Fruit fly (Drosophila melanogaster) whole organism, embryonic: Measurements from ENCODE around the gene Pex11c.

Experiments used
- Atf-2 ChIP-seq: fragments of 200-800 bp; sonication (Bioruptor generic); optimal IDR thresholded peaks from 2 replicates; lab custom pipeline; 2016; ENCODE audit warnings: missing biosample characterization, missing genetic modification characterization
- Bdp1 ChIP-seq: fragments of 200-800 bp; sonication (Bioruptor generic); optimal IDR thresholded peaks from 3 replicates; lab custom pipeline; 2016; ENCODE audit warnings: missing biosample characterization, missing genetic modification characterization
- CG10209 ChIP-seq: fragments of 200-800 bp; sonication (Bioruptor generic); optimal IDR thresholded peaks from 3 replicates; lab custom pipeline; 2017; ENCODE audit warnings: missing biosample characterization, mild to moderate bottlenecking, missing genetic modification characterization, missing genetic modification reagents
- CG10321 ChIP-seq: fragments of 200-800 bp; sonication (Bioruptor generic); IDR thresholded peaks from 2 replicates; pipeline ENCODE4 v1.3.6; 2022; ENCODE audit warnings: missing biosample characterization, missing genetic modification characterization
- CG11398 ChIP-seq: fragments of 200-800 bp; sonication (Bioruptor generic); optimal IDR thresholded peaks from 2 replicates; lab custom pipeline; 2016; ENCODE audit warnings: missing biosample characterization, missing genetic modification characterization
- CG12769 ChIP-seq: fragments of 200-800 bp; sonication (Bioruptor generic); optimal IDR thresholded peaks from 2 replicates; lab custom pipeline; 2019; ENCODE audit warnings: missing biosample characterization, mild to moderate bottlenecking, missing genetic modification characterization, moderate library complexity
- CG15269 ChIP-seq: fragments of 200-800 bp; sonication (Bioruptor generic); optimal IDR thresholded peaks from 2 replicates; lab custom pipeline; 2018; ENCODE audit warnings: missing biosample characterization, mild to moderate bottlenecking, missing genetic modification characterization, moderate library complexity
- CG1602 ChIP-seq: fragments of 200-800 bp; sonication (Bioruptor generic); optimal IDR thresholded peaks from 3 replicates; lab custom pipeline; 2016; ENCODE audit warnings: missing biosample characterization, missing genetic modification characterization
- CG17385 ChIP-seq: fragments of 200-800 bp; sonication (Bioruptor generic); optimal IDR thresholded peaks from 3 replicates; lab custom pipeline; 2018; ENCODE audit warnings: missing biosample characterization, mild to moderate bottlenecking, missing genetic modification characterization
- CG1792 ChIP-seq: fragments of 200-800 bp; sonication (Bioruptor generic); optimal IDR thresholded peaks from 2 replicates; lab custom pipeline; 2016; ENCODE audit warnings: missing biosample characterization, missing genetic modification characterization
- CG18011 ChIP-seq: fragments of 200-800 bp; sonication (Bioruptor generic); optimal IDR thresholded peaks from 2 replicates; lab custom pipeline; 2017; ENCODE audit warnings: missing biosample characterization, missing genetic modification characterization, mild to moderate bottlenecking, moderate library complexity, missing genotype
- CG2120 ChIP-seq: fragments of 200-800 bp; sonication (Bioruptor generic); optimal IDR thresholded peaks from 3 replicates; lab custom pipeline; 2016; ENCODE audit warnings: missing biosample characterization, missing genetic modification characterization
- CG2875 ChIP-seq: fragments of 200-800 bp; sonication (Bioruptor generic); optimal IDR thresholded peaks from 2 replicates; lab custom pipeline; 2017; ENCODE audit warnings: missing biosample characterization, mild to moderate bottlenecking, missing genetic modification characterization, missing genetic modification reagents
- CG2889 ChIP-seq: fragments of 200-800 bp; sonication (Bioruptor generic); IDR thresholded peaks from 3 replicates; pipeline ENCODE4 v1.3.6; 2022; ENCODE audit warnings: missing biosample characterization, missing genetic modification characterization
- CG30403 ChIP-seq: fragments of 200-800 bp; sonication (Bioruptor generic); optimal IDR thresholded peaks from 3 replicates; lab custom pipeline; 2016; ENCODE audit warnings: missing biosample characterization, missing genetic modification characterization
- CG3065 ChIP-seq: fragments of 200-800 bp; sonication (Bioruptor generic); optimal IDR thresholded peaks from 2 replicates; lab custom pipeline; 2016; ENCODE audit warnings: missing biosample characterization, missing genetic modification characterization
- CG33213 ChIP-seq: fragments of 200-800 bp; sonication (Bioruptor generic); optimal IDR thresholded peaks from 3 replicates; lab custom pipeline; 2016; ENCODE audit warnings: missing biosample characterization, missing genetic modification characterization
- CG33557 ChIP-seq: fragments of 200-800 bp; sonication (Bioruptor generic); optimal IDR thresholded peaks from 2 replicates; lab custom pipeline; 2019; ENCODE audit warnings: missing biosample characterization, mild to moderate bottlenecking, missing genetic modification characterization, moderate library complexity
- CG3726 ChIP-seq: fragments of 200-800 bp; sonication (Bioruptor generic); IDR thresholded peaks from 3 replicates; pipeline ENCODE4, ENCODE4 v1.3.6; 2022; ENCODE audit warnings: missing biosample characterization, missing genetic modification characterization
- CG7357 ChIP-seq: fragments of 200-800 bp; sonication (Bioruptor generic); IDR thresholded peaks from 3 replicates; pipeline ENCODE4 v1.3.6; 2022; ENCODE audit warnings: missing biosample characterization, missing genetic modification characterization
- CG7372 ChIP-seq: fragments of 200-800 bp; sonication (Bioruptor generic); IDR thresholded peaks from 2 replicates; pipeline ENCODE4 v1.3.6; 2022; ENCODE audit warnings: missing biosample characterization, missing genetic modification characterization
- CG7745 ChIP-seq: fragments of 200-800 bp; sonication (Bioruptor generic); optimal IDR thresholded peaks from 2 replicates; lab custom pipeline; 2018; ENCODE audit warnings: missing biosample characterization, mild to moderate bottlenecking, missing genetic modification characterization, moderate library complexity
- CG8281 ChIP-seq: fragments of 200-800 bp; sonication (Bioruptor generic); optimal IDR thresholded peaks from 2 replicates; lab custom pipeline; 2018; ENCODE audit warnings: missing biosample characterization, mild to moderate bottlenecking, missing genetic modification characterization, moderate library complexity
- CG8388 ChIP-seq: fragments of 200-800 bp; sonication (Bioruptor generic); optimal IDR thresholded peaks from 2 replicates; lab custom pipeline; 2019; ENCODE audit warnings: missing biosample characterization, mild to moderate bottlenecking, missing genetic modification characterization, moderate library complexity
- CG9797 ChIP-seq: fragments of 200-800 bp; sonication (Bioruptor generic); optimal IDR thresholded peaks from 3 replicates; lab custom pipeline; 2018; ENCODE audit warnings: missing biosample characterization, mild to moderate bottlenecking, missing genetic modification characterization
- Camta ChIP-seq: fragments of 200-800 bp; sonication (Bioruptor generic); optimal IDR thresholded peaks from 2 replicates; lab custom pipeline; 2016; ENCODE audit warnings: missing biosample characterization, missing genetic modification characterization
- D19B ChIP-seq: fragments of 200-800 bp; sonication (Bioruptor generic); optimal IDR thresholded peaks from 2 replicates; lab custom pipeline; 2017; ENCODE audit warnings: missing biosample characterization, mild to moderate bottlenecking, missing genetic modification characterization
- Dp ChIP-seq: fragments of 200-800 bp; sonication (Bioruptor generic); optimal IDR thresholded peaks from 2 replicates; lab custom pipeline; 2018; ENCODE audit warnings: missing biosample characterization, mild to moderate bottlenecking, missing genetic modification characterization, moderate library complexity
- GATAe ChIP-seq: fragments of 200-800 bp; sonication (Bioruptor generic); conservative IDR thresholded peaks from 2 replicates; pipeline ENCODE4 v1.3.6; 2022; ENCODE audit warnings: missing biosample characterization, missing genetic modification characterization
- Gug ChIP-seq: fragments of 200-800 bp; sonication (Bioruptor generic); IDR thresholded peaks from 4 replicates; pipeline ENCODE4 v1.3.6; 2022; ENCODE audit warnings: missing biosample characterization, missing genetic modification characterization
- H2.0 ChIP-seq: fragments of 200-800 bp; sonication (Bioruptor generic); IDR thresholded peaks from 2 replicates; pipeline ENCODE4 v1.3.6; 2022; ENCODE audit warnings: missing biosample characterization, missing genetic modification characterization
- HLH54F ChIP-seq: fragments of 200-800 bp; sonication (Bioruptor generic); optimal IDR thresholded peaks from 3 replicates; lab custom pipeline; 2016; ENCODE audit warnings: missing biosample characterization, missing genetic modification characterization
- Hand ChIP-seq: fragments of 200-800 bp; sonication (Bioruptor generic); optimal IDR thresholded peaks from 2 replicates; lab custom pipeline; 2017; ENCODE audit warnings: mild to moderate bottlenecking, missing biosample characterization, missing genetic modification reagents, missing genetic modification characterization
- NC2β ChIP-seq: fragments of 200-800 bp; sonication (Bioruptor generic); optimal IDR thresholded peaks from 2 replicates; lab custom pipeline; 2016; ENCODE audit warnings: missing biosample characterization, missing genetic modification characterization
- NFAT ChIP-seq: fragments of 200-800 bp; sonication (Bioruptor generic); IDR thresholded peaks from 2 replicates; pipeline ENCODE4 v1.3.6; 2022; ENCODE audit warnings: missing biosample characterization, missing genetic modification characterization
- Scr ChIP-seq: fragments of 200-800 bp; sonication (Bioruptor generic); IDR thresholded peaks from 2 replicates; pipeline ENCODE4 v1.3.6; 2022; ENCODE audit warnings: missing biosample characterization, missing genetic modification characterization; ENCODE audit not compliant: partially characterized antibody
- Sox100B ChIP-seq: fragments of 200-800 bp; sonication (Bioruptor generic); optimal IDR thresholded peaks from 3 replicates; lab custom pipeline; 2018; ENCODE audit warnings: missing biosample characterization, mild to moderate bottlenecking, missing genetic modification characterization
- abd-A ChIP-seq: fragments of 200-800 bp; sonication (Bioruptor generic); optimal IDR thresholded peaks from 3 replicates; lab custom pipeline; 2019; ENCODE audit warnings: missing biosample characterization, mild to moderate bottlenecking, missing genetic modification characterization, moderate library complexity
- br ChIP-seq: fragments of >200 bp; optimal IDR thresholded peaks from 2 replicates; lab custom pipeline; 2017
- btn ChIP-seq: fragments of 200-800 bp; sonication (Bioruptor generic); optimal IDR thresholded peaks from 2 replicates; lab custom pipeline; 2016; ENCODE audit warnings: missing biosample characterization, missing genetic modification characterization
- cato ChIP-seq: fragments of 200-800 bp; sonication (Bioruptor generic); optimal IDR thresholded peaks from 2 replicates; lab custom pipeline; 2016; ENCODE audit warnings: missing biosample characterization, missing genetic modification characterization, borderline replicate concordance
- ci ChIP-seq: fragments of 200-800 bp; sonication (Bioruptor generic); IDR thresholded peaks from 3 replicates; pipeline ENCODE4 v1.3.6; 2022; ENCODE audit warnings: missing biosample characterization, missing genetic modification characterization
- crc ChIP-seq: fragments of 200-800 bp; sonication (Bioruptor generic); optimal IDR thresholded peaks from 2 replicates; lab custom pipeline; 2016; ENCODE audit warnings: missing biosample characterization, missing genetic modification characterization
- cwo ChIP-seq: fragments of 200-800 bp; sonication (Bioruptor generic); optimal IDR thresholded peaks from 3 replicates; lab custom pipeline; 2017; ENCODE audit warnings: missing biosample characterization, missing genetic modification characterization, mild to moderate bottlenecking, moderate library complexity, missing genetic modification reagents
- emc ChIP-seq: fragments of 200-800 bp; sonication (Bioruptor generic); optimal IDR thresholded peaks from 2 replicates; lab custom pipeline; 2016; ENCODE audit warnings: missing biosample characterization, missing genetic modification characterization
- fd96Cb ChIP-seq: fragments of 200-800 bp; sonication (Bioruptor generic); optimal IDR thresholded peaks from 2 replicates; lab custom pipeline; 2018; ENCODE audit warnings: missing biosample characterization, mild to moderate bottlenecking, missing genetic modification characterization, moderate library complexity
- fru ChIP-seq: fragments of >200 bp; optimal IDR thresholded peaks from 2 replicates; lab custom pipeline; 2017
- hkb ChIP-seq, 2 experiments: fragments of 200-800 bp in 1 of 2; fragments of >200 bp in 1 of 2; sonication (Bioruptor generic) in 1 of 2; IDR thresholded peaks in 1 of 2; optimal IDR thresholded peaks in 1 of 2; 2 replicates each; pipeline versions ENCODE4 v1.3.6 to Lab custom; 2017 to 2022; ENCODE audit warnings: missing biosample characterization in 1 of 2, missing genetic modification characterization in 1 of 2
- p53 ChIP-seq: fragments of 200-800 bp; sonication (Bioruptor generic); optimal IDR thresholded peaks from 2 replicates; lab custom pipeline; 2016; ENCODE audit warnings: missing biosample characterization, missing genetic modification characterization
- pros ChIP-seq: fragments of 200-800 bp; sonication (Bioruptor generic); optimal IDR thresholded peaks from 3 replicates; lab custom pipeline; 2019; ENCODE audit warnings: missing biosample characterization, mild to moderate bottlenecking, missing genetic modification characterization, moderate library complexity
- psq ChIP-seq: fragments of 200-800 bp; sonication (Bioruptor generic); optimal IDR thresholded peaks from 2 replicates; lab custom pipeline; 2017; ENCODE audit warnings: missing biosample characterization, missing genetic modification characterization
- sens ChIP-seq: fragments of 200-800 bp; sonication (Bioruptor generic); peaks from one replicate; lab custom pipeline; 2016; ENCODE audit warnings: missing biosample characterization, missing genetic modification characterization
- sqz ChIP-seq: fragments of 200-800 bp; sonication (Bioruptor generic); optimal IDR thresholded peaks from 3 replicates; lab custom pipeline; 2018; ENCODE audit warnings: missing biosample characterization, mild to moderate bottlenecking, missing genetic modification characterization

Pex11c gene

dm6 chr3R:23223151-23223810 is 34.9 kb upstream of the Pex11c start (continued):
- TF ChIP-seq CG2120 (GFP tag; lab: Kevin White, UChicago): peak; percentile 44
- peak; percentile 7 for TF ChIP-seq Sox100B
- no peak for TF ChIP-seq sqz
- no peak for TF ChIP-seq CG15269 (tag; lab: Kevin White, UChicago)
- TF ChIP-seq CG9797 (GFP tag; lab: Kevin White, UChicago): no peak
- no peak for TF ChIP-seq fru
- peak; percentile 8 for TF ChIP-seq HLH54F (GFP tag; lab: Kevin White, UChicago)
- no peak for TF ChIP-seq CG8281
- no peak for TF ChIP-seq CG17385 (GFP tag; lab: Kevin White, UChicago)
- no peak for TF ChIP-seq hkb (optimal IDR thresholded peaks at IDR 0.05; lab: Kevin White, UChicago)
- TF ChIP-seq hkb (GFP tag; IDR thresholded peaks at IDR 0.05; lab: Robert Waterston, UW): no peak
- TF ChIP-seq CG30403 (GFP tag; lab: Kevin White, UChicago): no peak
- no peak for TF ChIP-seq CG18011
- TF ChIP-seq br (lab: Kevin White, UChicago): no peak
- TF ChIP-seq Dp (GFP tag; lab: Kevin White, UChicago): no peak
- TF ChIP-seq Bdp1 (GFP tag; lab: Kevin White, UChicago): no peak
- no peak for TF ChIP-seq CG8388
- TF ChIP-seq CG2875 (GFP tag; lab: Kevin White, UChicago): no peak
- TF ChIP-seq Gug (GFP tag; lab: Robert Waterston, UW): peak; percentile 12; the same call in 1 of the 4 replicates
- TF ChIP-seq CG2889: no peak
- no peak for TF ChIP-seq CG11398
- no peak for TF ChIP-seq psq (GFP tag; lab: Kevin White, UChicago)
- TF ChIP-seq btn (GFP tag; lab: Kevin White, UChicago): no peak
- no peak for TF ChIP-seq cato
- TF ChIP-seq fd96Cb (tag; lab: Kevin White, UChicago): no peak
- TF ChIP-seq p53 (GFP tag; lab: Kevin White, UChicago): no peak
- TF ChIP-seq ci (GFP tag; lab: Robert Waterston, UW): no peak
- TF ChIP-seq emc: no peak
- no peak for TF ChIP-seq NC2β
- no peak for TF ChIP-seq CG10321
- no peak for TF ChIP-seq Scr (GFP tag; lab: Robert Waterston, UW)
- TF ChIP-seq H2.0: no peak
- TF ChIP-seq CG3726 (GFP tag; lab: Robert Waterston, UW): no peak
- no peak for TF ChIP-seq CG3065 (GFP tag; lab: Kevin White, UChicago)
- peak; percentile 11 for TF ChIP-seq cwo (GFP tag; lab: Kevin White, UChicago)
- TF ChIP-seq GATAe (GFP tag; lab: Robert Waterston, UW): no peak; the same call in 1 of the 2 replicates
- TF ChIP-seq CG1602 (GFP tag; lab: Kevin White, UChicago): no peak
- TF ChIP-seq Camta: no peak

dm6 chr3R:23225266-23225665 is 32.9 kb upstream of the Pex11c start:
- TF ChIP-seq crc (GFP tag; lab: Kevin White, UChicago): peak; percentile 14
- TF ChIP-seq abd-A (tag; lab: Kevin White, UChicago): no peak
- TF ChIP-seq NFAT (GFP tag; lab: Robert Waterston, UW): peak; percentile 50
- TF ChIP-seq CG33557 (GFP tag; lab: Kevin White, UChicago): peak; percentile 17
- TF ChIP-seq Hand (GFP tag; lab: Kevin White, UChicago): peak; percentile 13
- TF ChIP-seq CG10209: peak; percentile 53
- TF ChIP-seq CG33213 (GFP tag; lab: Kevin White, UChicago): peak; percentile 26
- no peak for TF ChIP-seq Atf-2 (GFP tag; lab: Kevin White, UChicago)
- no peak for TF ChIP-seq CG7357 (GFP tag; lab: Robert Waterston, UW)
- no peak for TF ChIP-seq pros (GFP tag; lab: Kevin White, UChicago)
- peak; percentile 64 for TF ChIP-seq D19B (GFP tag; lab: Kevin White, UChicago)
- no peak for TF ChIP-seq CG7745
- peak; percentile 11 for TF ChIP-seq CG1792 (GFP tag; lab: Kevin White, UChicago)
- peak; percentile 81 for TF ChIP-seq sens (GFP tag; lab: Kevin White, UChicago)
- peak; percentile 72 for TF ChIP-seq CG12769 (tag; lab: Kevin White, UChicago)
- TF ChIP-seq cato: no peak
- TF ChIP-seq fru: no peak
- TF ChIP-seq CG7372 (GFP tag; lab: Robert Waterston, UW): 0 out of 2 replicates have a peak, but pooled peaks have one; percentile 14
